Fruit fly (Drosophila melanogaster) Kc167 (cell line): ENCODE results near the gene Dd.

Experiments used
- Myc ChIP-seq: fragments of >200 bp; optimal IDR thresholded peaks from 2 replicates; lab custom pipeline; 2017; ENCODE audit warnings: missing external identifiers
- Sin3A ChIP-seq: fragments of >200 bp; optimal IDR thresholded peaks from 2 replicates; lab custom pipeline; 2018; ENCODE audit warnings: missing external identifiers
- h ChIP-seq: fragments of >200 bp; optimal IDR thresholded peaks from 3 replicates; lab custom pipeline; 2018; ENCODE audit warnings: missing external identifiers
- insv ChIP-seq: fragments of >200 bp; optimal IDR thresholded peaks from 3 replicates; lab custom pipeline; 2018; ENCODE audit warnings: missing external identifiers
- psq ChIP-seq: fragments of >200 bp; optimal IDR thresholded peaks from 2 replicates; lab custom pipeline; 2017; ENCODE audit warnings: missing external identifiers
- ttk ChIP-seq: sonication (Bioruptor generic); optimal IDR thresholded peaks from 2 replicates; lab custom pipeline; 2017; ENCODE audit warnings: missing external identifiers

The Dd gene

DNA sequence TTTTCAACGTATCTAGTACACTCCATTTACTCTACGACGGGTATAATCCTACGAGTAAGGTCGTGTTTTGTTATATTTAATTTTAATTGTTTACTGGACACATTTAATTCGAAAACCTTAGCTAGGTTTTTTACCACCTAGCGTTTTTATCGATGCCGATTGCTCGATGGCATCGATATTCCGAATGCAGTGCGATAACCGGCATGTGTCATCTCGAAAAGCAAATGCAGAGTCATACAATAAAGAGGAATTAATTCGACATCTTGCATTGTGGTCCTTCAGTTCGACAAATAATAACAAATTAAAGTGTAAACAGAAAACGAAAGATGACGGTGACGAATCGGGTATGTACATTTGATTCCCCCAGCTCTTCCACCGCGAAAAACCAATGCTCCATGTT lies 8.0 kb downstream of the Dd start, which contains the start of gene Rpt6:
Rpt6 (plus strand) TSS at position 201 of the 400 bp plus-strand sequence.
- TF ChIP-seq Myc (lab: Kevin White, UChicago) (no peak), psq (lab: Kevin White, UChicago) (no peak), insv (lab: Kevin White, UChicago) (no peak), h (no peak), ttk (lab: Kevin White, UChicago) (no peak), Sin3A (lab: Kevin White, UChicago) (no peak)

DNA sequence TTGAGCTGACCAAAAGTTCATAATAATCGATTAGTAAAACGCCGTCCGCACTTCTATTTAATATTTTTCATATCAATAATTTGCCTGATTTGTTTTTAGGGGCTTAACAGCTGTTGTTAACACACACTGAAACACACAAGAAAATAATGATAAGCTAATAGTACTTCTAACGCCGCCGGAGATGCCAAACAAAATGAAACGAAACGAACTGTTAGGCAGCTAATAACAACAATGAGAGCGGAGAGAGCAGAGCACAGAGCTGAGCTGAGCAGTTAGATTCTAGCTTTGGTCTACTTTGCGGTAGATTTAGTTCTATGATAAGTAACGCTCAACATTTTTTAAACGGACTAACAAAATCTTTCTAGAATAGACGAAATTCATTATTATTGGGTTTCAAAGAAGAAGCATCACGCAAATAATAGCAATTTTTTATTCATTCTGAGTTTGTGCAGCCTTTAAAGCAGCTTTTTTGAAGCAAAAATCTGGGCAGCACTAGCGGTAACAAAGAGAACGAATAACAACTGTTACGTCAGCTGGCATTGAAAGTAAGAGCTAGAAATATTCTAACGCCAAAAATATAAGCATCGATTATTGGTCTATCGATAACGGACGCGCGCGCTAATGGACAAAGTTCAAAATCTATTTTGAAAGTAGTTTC lies 17.2 kb downstream of the Dd start, which contains the start of gene Abca3:
Abca3 (minus strand) TSS at position 181 of the 658 bp plus-strand sequence.
- TF ChIP-seq Myc (lab: Kevin White, UChicago) (no peak), h (no peak)

DNA sequence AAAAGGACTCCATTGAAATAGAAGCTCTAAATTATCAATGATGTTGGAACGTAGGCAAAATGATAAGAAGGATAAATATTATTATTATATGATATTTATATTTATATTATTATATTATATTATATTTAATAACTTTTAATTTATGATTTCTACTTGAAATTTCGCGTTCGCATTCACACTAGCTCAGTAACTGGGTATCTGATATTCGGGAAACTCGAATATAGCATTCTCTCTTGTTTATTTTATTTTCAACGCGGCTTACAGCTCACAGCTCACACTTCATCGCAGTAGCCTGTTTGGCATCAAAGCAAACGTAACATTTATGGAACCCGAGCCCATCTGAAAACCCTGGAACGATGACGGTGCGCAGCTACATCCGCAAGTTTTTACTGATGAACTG lies 38.8 kb downstream of the Dd start, which contains the start of gene CG1494:
CG1494 (plus strand) TSS at position 301 of the 400 bp plus-strand sequence.
- TF ChIP-seq ttk (lab: Kevin White, UChicago) (no peak), Myc (lab: Kevin White, UChicago) (no peak), psq (lab: Kevin White, UChicago) (no peak), Sin3A (lab: Kevin White, UChicago) (no peak), insv (lab: Kevin White, UChicago) (no peak), h (no peak)

- no peak for TF ChIP-seq Sin3A (lab: Kevin White, UChicago)
- TF ChIP-seq h: no peak
- TF ChIP-seq ttk (lab: Kevin White, UChicago): no peak
- no peak for TF ChIP-seq psq (lab: Kevin White, UChicago)
- no peak for TF ChIP-seq Myc (lab: Kevin White, UChicago)
- no peak for TF ChIP-seq insv (lab: Kevin White, UChicago)
Measured at dm6 chrX:21282035-21282434, 41.8 kb downstream of the Dd start.

- TF ChIP-seq insv (lab: Kevin White, UChicago) (no peak), Sin3A (lab: Kevin White, UChicago) (no peak), psq (lab: Kevin White, UChicago) (no peak), ttk (lab: Kevin White, UChicago) (no peak), Myc (lab: Kevin White, UChicago) (no peak), h (no peak)
Measured at dm6 chrX:21281039-21281911, 42.5 kb downstream of the Dd start, which contains the start of gene Mnr. Gene Mnr (minus strand): TSS chrX:21281171.

DNA sequence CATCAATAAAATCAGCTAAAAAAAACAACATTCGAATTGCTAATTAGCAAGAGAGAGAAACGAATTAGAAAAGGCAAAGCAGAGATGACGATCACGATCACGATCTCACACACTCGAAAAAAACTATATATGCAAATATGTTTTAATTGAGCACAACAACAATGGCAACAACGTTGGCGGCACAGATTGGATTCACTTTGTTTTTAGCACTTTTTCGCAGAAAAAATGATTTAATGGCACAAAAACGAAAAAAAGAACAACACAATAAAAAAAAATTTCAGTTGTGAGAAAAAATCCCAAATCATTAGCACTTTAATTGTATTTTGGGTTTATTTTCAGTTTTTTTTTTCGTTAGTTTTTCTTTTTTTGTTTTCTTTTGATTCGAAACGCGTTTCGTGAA lies 43.2 kb downstream of the Dd start:
- TF ChIP-seq insv (lab: Kevin White, UChicago): no peak
- no peak for TF ChIP-seq psq (lab: Kevin White, UChicago)
- no peak for TF ChIP-seq ttk (lab: Kevin White, UChicago)
- no peak for TF ChIP-seq h
- no peak for TF ChIP-seq Myc (lab: Kevin White, UChicago)
- no peak for TF ChIP-seq Sin3A (lab: Kevin White, UChicago)

dm6 chrX:21279311-21279890 lies 44.4 kb downstream of the Dd start:
- no peak for TF ChIP-seq insv (lab: Kevin White, UChicago)
- TF ChIP-seq ttk (lab: Kevin White, UChicago): no peak
- no peak for TF ChIP-seq h
- TF ChIP-seq Myc (lab: Kevin White, UChicago): no peak
- TF ChIP-seq Sin3A (lab: Kevin White, UChicago): no peak
- no peak for TF ChIP-seq psq (lab: Kevin White, UChicago)

DNA sequence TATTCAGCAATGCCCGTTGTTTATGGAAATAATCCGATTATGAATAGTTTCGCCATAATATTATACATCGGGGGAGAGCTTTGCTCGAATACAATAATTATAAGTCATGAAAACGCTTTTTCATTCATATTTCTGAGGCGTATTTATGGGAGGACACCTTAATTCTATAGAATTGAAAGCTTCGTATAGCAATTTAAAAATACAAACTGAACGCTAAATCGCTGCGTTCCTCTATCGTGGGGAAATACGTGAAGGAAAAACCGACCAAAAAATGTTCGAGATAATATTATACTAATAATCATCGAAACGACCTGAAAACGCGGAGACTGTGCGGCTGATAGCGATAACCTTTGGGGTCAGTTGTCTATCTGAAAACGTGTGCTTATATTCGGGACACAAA lies 47.3 kb downstream of the Dd start:
- TF ChIP-seq h: no peak
